Worm (Caenorhabditis elegans) whole organism, L1 larva: Measurements from ENCODE around the gene Y43C5B.2.

ENCODE experiments used
- ceh-82 ChIP-seq, 3 experiments: fragments of 150-350 bp in 1 of 3; sonication (generic microtip) in 2 of 3; optimal IDR thresholded peaks; 2 replicates each; lab custom pipeline; 2014 to 2017; ENCODE audit warnings: missing biosample characterization in 3 of 3, missing genetic modification characterization in 3 of 3
- dsc-1 ChIP-seq: sonication (generic microtip); optimal IDR thresholded peaks from 2 replicates; lab custom pipeline; 2016; ENCODE audit warnings: mild to moderate bottlenecking, missing genetic modification characterization, missing compliant biosample characterization
- lin-39 ChIP-seq: fragments of 150-350 bp; optimal IDR thresholded peaks from 2 replicates; lab custom pipeline; 2014; ENCODE audit warnings: missing biosample characterization, missing genetic modification reagents, missing genetic modification characterization
- nhr-11 ChIP-seq: fragments of 150-350 bp; optimal IDR thresholded peaks from 2 replicates; lab custom pipeline; 2014; ENCODE audit warnings: missing biosample characterization, missing genetic modification characterization
- snpc-4 ChIP-seq: fragments of 150-350 bp; optimal IDR thresholded peaks from 2 replicates; lab custom pipeline; 2014; ENCODE audit warnings: missing biosample characterization, missing genetic modification characterization

ce11 chrIV:10302203-10302602, 49.9 kb downstream of the Y43C5B.2 start, which contains the start of gene R09E10.5:
- TF ChIP-seq nhr-11 (tag; lab: Kevin White, UChicago), result no peak
- TF ChIP-seq snpc-4 (tag; lab: Kevin White, UChicago), result no peak
- no peak for TF ChIP-seq ceh-82 (tag; optimal IDR thresholded peaks at IDR 0.05; lab: Kevin White, UChicago)
- TF ChIP-seq lin-39 (tag; lab: Kevin White, UChicago), result no peak
- no peak for TF ChIP-seq dsc-1 (tag; lab: Kevin White, UChicago)
